Worm (Caenorhabditis elegans): ENCODE results near the gene EEED8.3.

Gene EEED8.3

ce11 chrII:5373275-5374047 lies 40.6 kb upstream of the EEED8.3 start, which contains the start of the genes agt-2 and F09E5.3 (continued):
- no peak for TF ChIP-seq nhr-28 (tag; optimal IDR thresholded peaks at IDR 0.05)
- TF ChIP-seq unc-86 (tag; optimal IDR thresholded peaks at IDR 0.05), result peak; percentile 93
- peak; percentile 92 to 95 (median 93) for TF ChIP-seq ceh-82 (tag; optimal IDR thresholded peaks at IDR 0.05)
- no peak for TF ChIP-seq C34B4.2 (tag; optimal IDR thresholded peaks at IDR 0.05)
- peak; percentile 98 for TF ChIP-seq mep-1 (tag; optimal IDR thresholded peaks at IDR 0.05)

- peak; percentile 14 for TF ChIP-seq elt-2 (tag; optimal IDR thresholded peaks at IDR 0.05)
- TF ChIP-seq ceh-63 (GFP tag; optimal IDR thresholded peaks at IDR 0.05), result no peak
These were observed 39.1 kb upstream of the EEED8.3 start, which contains the start of gene algn-2 for ce11 chrII:5374967-5375366. algn-2 (plus strand) TSS chrII:5375267.

ce11 chrII:5377467-5378238 lies 36.4 kb upstream of the EEED8.3 start, which contains the start of gene prdx-2:
prdx-2 (plus strand) TSS chrII:5378195.
- TF ChIP-seq efl-1 (optimal IDR thresholded peaks at IDR 0.05), result no peak
- TF ChIP-seq efl-1 (GFP tag; optimal IDR thresholded peaks at IDR 0.05 in 1 of 2), result peak in 1 of 2 experiments; percentile 40
- TF ChIP-seq tlp-1 (tag; optimal IDR thresholded peaks at IDR 0.05), result no peak
- no peak for TF ChIP-seq grh-1 (GFP tag; IDR thresholded peaks at IDR 0.05)
- no peak for TF ChIP-seq mep-1 (tag; optimal IDR thresholded peaks at IDR 0.05)
- TF ChIP-seq lsy-2 (tag; optimal IDR thresholded peaks at IDR 0.05), result peak in 1 of 2 experiments; percentile 47
- TF ChIP-seq blmp-1 (tag; optimal IDR thresholded peaks at IDR 0.05), result peak; percentile 88
- TF ChIP-seq sptf-1 (tag; optimal IDR thresholded peaks at IDR 0.05), result no peak
- TF ChIP-seq swsn-7 (tag; optimal IDR thresholded peaks at IDR 0.05), result no peak
- no peak for TF ChIP-seq egl-27 (tag; optimal IDR thresholded peaks at IDR 0.05)
- TF ChIP-seq tbx-2 (tag; optimal IDR thresholded peaks at IDR 0.05), result no peak
- TF ChIP-seq fkh-8 (tag; optimal IDR thresholded peaks at IDR 0.05), result peak; percentile 18

ce11 chrII:5378239-5378521 lies 35.9 kb upstream of the EEED8.3 start:
- TF ChIP-seq skn-1 (tag; optimal IDR thresholded peaks at IDR 0.05), result peak; percentile 92
- TF ChIP-seq sup-37 (GFP tag; optimal IDR thresholded peaks at IDR 0.05), result no peak
- no peak for TF ChIP-seq lir-3 (tag; optimal IDR thresholded peaks at IDR 0.05; ENCODE audit: poor library complexity)
- TF ChIP-seq nhr-90 (tag; optimal IDR thresholded peaks at IDR 0.05; ENCODE audit: poor library complexity), result peak; percentile 25
- peak in 1 of 6 experiments; percentile 37 for TF ChIP-seq elt-3 (tag; optimal IDR thresholded peaks at IDR 0.05)
- TF ChIP-seq lin-15B (tag; optimal IDR thresholded peaks at IDR 0.05), result no peak
- peak; percentile 60 for TF ChIP-seq nhr-20 (tag; optimal IDR thresholded peaks at IDR 0.05)
- TF ChIP-seq egl-13 (tag; optimal IDR thresholded peaks at IDR 0.05), result no peak
- peak in 1 of 3 experiments; percentile 16 for TF ChIP-seq dpl-1 (GFP tag; optimal IDR thresholded peaks at IDR 0.05)
- TF ChIP-seq elt-2 (tag; optimal IDR thresholded peaks at IDR 0.05), result no peak
- peak; percentile 64 for TF ChIP-seq nhr-71 (tag; optimal IDR thresholded peaks at IDR 0.05)
- no peak for TF ChIP-seq zag-1 (tag; optimal IDR thresholded peaks at IDR 0.05)
- TF ChIP-seq sptf-1 (tag; optimal IDR thresholded peaks at IDR 0.05), result no peak
- TF ChIP-seq unc-30 (tag; optimal IDR thresholded peaks at IDR 0.05), result no peak
- TF ChIP-seq vab-15 (tag; optimal IDR thresholded peaks at IDR 0.05), result no peak
- TF ChIP-seq ceh-63 (GFP tag; optimal IDR thresholded peaks at IDR 0.05), result no peak
- TF ChIP-seq ets-5 (GFP tag; IDR thresholded peaks at IDR 0.05), result no peak
- no peak for TF ChIP-seq unc-98 (GFP tag; IDR thresholded peaks at IDR 0.05)
- no peak for TF ChIP-seq sox-4 (tag; optimal IDR thresholded peaks at IDR 0.05)
- peak; percentile 22 for TF ChIP-seq nhr-47 (tag; optimal IDR thresholded peaks at IDR 0.05)
- peak; percentile 35 for TF ChIP-seq snu-23 (GFP tag; optimal IDR thresholded peaks at IDR 0.05)
- TF ChIP-seq ceh-82 (tag; optimal IDR thresholded peaks at IDR 0.05), result no peak
- TF ChIP-seq nhr-85 (tag), result peak; percentile 80
- TF ChIP-seq pax-3 (tag; optimal IDR thresholded peaks at IDR 0.05), result no peak
- TF ChIP-seq zip-4 (GFP tag; optimal IDR thresholded peaks at IDR 0.05), result no peak
- no peak for TF ChIP-seq fkh-8 (tag; optimal IDR thresholded peaks at IDR 0.05)
- TF ChIP-seq C04F5.9 (tag; optimal IDR thresholded peaks at IDR 0.05), result no peak
- TF ChIP-seq swsn-7 (tag; optimal IDR thresholded peaks at IDR 0.05), result no peak
- TF ChIP-seq nhr-12 (tag; optimal IDR thresholded peaks at IDR 0.05), result no peak
- peak; percentile 17 for TF ChIP-seq lin-14 (GFP tag; optimal IDR thresholded peaks at IDR 0.05)
- no peak for TF ChIP-seq nhr-19 (GFP tag; conservative IDR thresholded peaks at IDR 0.05)
- no peak for TF ChIP-seq nhr-77 (tag; optimal IDR thresholded peaks at IDR 0.05)

All from whole organism, L1 larva.